Worm (Caenorhabditis elegans): ENCODE results near the gene T20B12.7.
"Not testable (repeated sequence)": the region's sequence is repeated elsewhere in the genome, so short reads cannot be mapped to it uniquely, and the experiment has no call there.

- TF ChIP-seq med-1 (GFP tag; optimal IDR thresholded peaks at IDR 0.05; ENCODE audit: insufficient read depth); T22C8.4 (GFP tag; IDR thresholded peaks at IDR 0.05): not testable (repeated sequence)
- TF ChIP-seq flt-1 (GFP tag; IDR thresholded peaks at IDR 0.05) (0 out of 2 replicates have a peak, but pooled peaks have one; percentile 50), ztf-23 (GFP tag; IDR thresholded peaks at IDR 0.05) (0 out of 2 replicates have a peak, but pooled peaks have one; percentile 37)
Observed at ce11 chrIII:7386539-7386938, 7.7 kb upstream of the T20B12.7 start.
